Fruit fly (Drosophila melanogaster) whole organism, pupa: ENCODE results near the gene CG10481.

Source experiments
- CG10348 ChIP-seq: fragments of 200-800 bp; sonication (Bioruptor generic); IDR thresholded peaks from 2 replicates; pipeline ENCODE4 v1.3.6; 2022; ENCODE audit warnings: missing biosample characterization, missing genetic modification characterization
- CG12605 ChIP-seq: fragments of 200-800 bp; sonication (Bioruptor generic); IDR thresholded peaks from 2 replicates; pipeline ENCODE4 v1.3.6; 2022; ENCODE audit warnings: missing biosample characterization, missing genetic modification characterization
- CG13204 ChIP-seq: fragments of 200-800 bp; sonication (Bioruptor generic); optimal IDR thresholded peaks from 2 replicates; lab custom pipeline; 2018; ENCODE audit warnings: missing biosample characterization, mild to moderate bottlenecking, missing genetic modification characterization, moderate library complexity
- CG14655 ChIP-seq: fragments of 200-800 bp; sonication (Bioruptor generic); optimal IDR thresholded peaks from 3 replicates; lab custom pipeline; 2017; ENCODE audit warnings: mild to moderate bottlenecking, missing biosample characterization, missing genetic modification reagents, missing genetic modification characterization
- CG15710 ChIP-seq: fragments of 200-800 bp; sonication (Bioruptor generic); optimal IDR thresholded peaks from 2 replicates; lab custom pipeline; 2018; ENCODE audit warnings: missing biosample characterization, mild to moderate bottlenecking, missing genetic modification characterization, moderate library complexity
- CG17806 ChIP-seq: fragments of 200-800 bp; sonication (Bioruptor generic); optimal IDR thresholded peaks from 2 replicates; lab custom pipeline; 2018; ENCODE audit warnings: missing biosample characterization, mild to moderate bottlenecking, missing genetic modification characterization, moderate library complexity
- CG32121 ChIP-seq: fragments of 200-800 bp; sonication (Bioruptor generic); IDR thresholded peaks from 2 replicates; pipeline ENCODE4 v1.3.6; 2022; ENCODE audit warnings: missing biosample characterization, missing genetic modification characterization
- CG34367 ChIP-seq: fragments of 200-800 bp; sonication (Bioruptor generic); optimal IDR thresholded peaks from 2 replicates; lab custom pipeline; 2018; ENCODE audit warnings: missing biosample characterization, mild to moderate bottlenecking, missing genetic modification characterization
- CG4496 ChIP-seq: fragments of 200-800 bp; sonication (Bioruptor generic); IDR thresholded peaks from 3 replicates; pipeline ENCODE4 v1.3.6; 2022; ENCODE audit warnings: missing biosample characterization, missing genetic modification characterization
- CG8159 ChIP-seq: fragments of 200-800 bp; sonication (Bioruptor generic); optimal IDR thresholded peaks from 3 replicates; lab custom pipeline; 2018; ENCODE audit warnings: missing biosample characterization, mild to moderate bottlenecking, missing genetic modification characterization, moderate library complexity
- CG8301 ChIP-seq: fragments of 200-800 bp; sonication (Bioruptor generic); optimal IDR thresholded peaks from 2 replicates; lab custom pipeline; 2018; ENCODE audit warnings: missing biosample characterization, mild to moderate bottlenecking, missing genetic modification characterization
- CG9948 ChIP-seq: fragments of 200-800 bp; sonication (Bioruptor generic); optimal IDR thresholded peaks from 2 replicates; lab custom pipeline; 2018; ENCODE audit warnings: missing biosample characterization, mild to moderate bottlenecking, missing genetic modification characterization, moderate library complexity
- D1 ChIP-seq: fragments of 200-800 bp; sonication (Bioruptor generic); optimal IDR thresholded peaks from 2 replicates; lab custom pipeline; 2018; ENCODE audit warnings: missing biosample characterization, mild to moderate bottlenecking, missing genetic modification characterization, moderate library complexity
- EcR ChIP-seq: fragments of 200-800 bp; sonication (Bioruptor generic); optimal IDR thresholded peaks from 3 replicates; lab custom pipeline; 2019; ENCODE audit warnings: missing biosample characterization, missing genetic modification characterization, mild to moderate bottlenecking, moderate library complexity, missing genetic modification reagents
- Ets98B ChIP-seq: fragments of 200-800 bp; sonication (Bioruptor generic); IDR thresholded peaks from 2 replicates; pipeline ENCODE4 v1.3.6; 2022; ENCODE audit warnings: missing biosample characterization, missing genetic modification characterization
- Pif1A ChIP-seq: fragments of 200-800 bp; sonication (Bioruptor generic); optimal IDR thresholded peaks from 3 replicates; lab custom pipeline; 2016; ENCODE audit warnings: missing biosample characterization, missing genetic modification characterization
- Pif1B ChIP-seq: fragments of 200-800 bp; sonication (Bioruptor generic); optimal IDR thresholded peaks from 3 replicates; lab custom pipeline; 2016; ENCODE audit warnings: missing biosample characterization, missing genetic modification characterization
- Snoo ChIP-seq: fragments of 200-800 bp; sonication (Bioruptor generic); optimal IDR thresholded peaks from 3 replicates; lab custom pipeline; 2017; ENCODE audit warnings: missing biosample characterization, mild to moderate bottlenecking, missing genetic modification characterization, inconsistent platforms
- fd96Ca ChIP-seq: fragments of 200-800 bp; sonication (Bioruptor generic); IDR thresholded peaks from 3 replicates; pipeline ENCODE4 v1.3.6; 2022; ENCODE audit warnings: missing biosample characterization, missing genetic modification characterization
- gl ChIP-seq: fragments of 200-800 bp; sonication (Bioruptor generic); optimal IDR thresholded peaks from 2 replicates; lab custom pipeline; 2018; ENCODE audit warnings: missing biosample characterization, mild to moderate bottlenecking, missing genetic modification characterization
- rn ChIP-seq: fragments of 200-800 bp; sonication (Bioruptor generic); IDR thresholded peaks from 2 replicates; pipeline ENCODE4 v1.3.6; 2022; ENCODE audit warnings: missing biosample characterization, missing genetic modification characterization

The CG10481 gene

dm6 chr2L:19899498-19899897 is 7.1 kb upstream of the CG10481 start:
- TF ChIP-seq Ets98B (GFP tag; lab: Robert Waterston, UW) (peak; percentile 23; the same call in 1 of the 2 replicates), CG9948 (tag; lab: Kevin White, UChicago) (no peak), fd96Ca (GFP tag; lab: Robert Waterston, UW) (0 out of 3 replicates have a peak, but pooled peaks have one; percentile 7), gl (no peak), CG4496 (GFP tag; lab: Robert Waterston, UW) (peak; percentile 29; the same call in 1 of the 3 replicates), CG15710 (tag; lab: Kevin White, UChicago) (no peak), CG32121 (GFP tag; lab: Robert Waterston, UW) (no peak), EcR (GFP tag; lab: Kevin White, UChicago) (no peak), D1 (no peak), Snoo (no peak), CG14655 (GFP tag; lab: Kevin White, UChicago) (peak; percentile 58), rn (GFP tag; lab: Robert Waterston, UW) (no peak), Pif1B (no peak), CG12605 (no peak), CG10348 (GFP tag; lab: Robert Waterston, UW) (no peak), CG13204 (no peak), CG8159 (no peak), CG8301 (tag; lab: Kevin White, UChicago) (peak; percentile 48), CG17806 (no peak), CG34367 (tag; lab: Kevin White, UChicago) (no peak), Pif1A (no peak)

dm6 chr2L:19898540-19899300 is 6.4 kb upstream of the CG10481 start:
- peak; percentile 16 for TF ChIP-seq CG14655 (GFP tag; lab: Kevin White, UChicago)
- no peak for TF ChIP-seq CG9948 (tag; lab: Kevin White, UChicago)
- TF ChIP-seq, all 21 proteins: peak for 1

dm6 chr2L:19897027-19897426 is 4.7 kb upstream of the CG10481 start:
- TF ChIP-seq CG8159 (no peak), Snoo (no peak), EcR (GFP tag; lab: Kevin White, UChicago) (no peak), CG14655 (GFP tag; lab: Kevin White, UChicago) (no peak), CG32121 (GFP tag; lab: Robert Waterston, UW) (no peak), CG13204 (no peak), CG15710 (tag; lab: Kevin White, UChicago) (no peak), rn (GFP tag; lab: Robert Waterston, UW) (no peak), CG9948 (tag; lab: Kevin White, UChicago) (no peak), CG34367 (tag; lab: Kevin White, UChicago) (no peak), Pif1A (no peak), Ets98B (GFP tag; lab: Robert Waterston, UW) (no peak), CG10348 (GFP tag; lab: Robert Waterston, UW) (no peak), CG8301 (tag; lab: Kevin White, UChicago) (no peak), fd96Ca (GFP tag; lab: Robert Waterston, UW) (no peak), CG12605 (no peak), CG4496 (GFP tag; lab: Robert Waterston, UW) (no peak), D1 (no peak), CG17806 (no peak), Pif1B (no peak)
- TF ChIP-seq, all 21 proteins: peak for 0

- TF ChIP-seq CG34367 (tag; lab: Kevin White, UChicago) = peak; percentile 76
- TF ChIP-seq CG4496 (GFP tag; lab: Robert Waterston, UW) = no peak; the same call in 1 of the 3 replicates
- TF ChIP-seq CG17806 = peak; percentile 82
- TF ChIP-seq gl = peak; percentile 26
- TF ChIP-seq CG15710 (tag; lab: Kevin White, UChicago) = peak; percentile 86
- peak; percentile 32; the same call in 1 of the 2 replicates for TF ChIP-seq Ets98B (GFP tag; lab: Robert Waterston, UW)
- peak; percentile 76 for TF ChIP-seq Pif1A
- TF ChIP-seq D1 = peak; percentile 86
- peak; percentile 42 for TF ChIP-seq CG13204
- TF ChIP-seq EcR (GFP tag; lab: Kevin White, UChicago) = no peak
- TF ChIP-seq fd96Ca (GFP tag; lab: Robert Waterston, UW) = peak; percentile 43; the same call in 1 of the 3 replicates
- TF ChIP-seq Pif1B = peak; percentile 75
- TF ChIP-seq Snoo = peak; percentile 75
- TF ChIP-seq CG9948 (tag; lab: Kevin White, UChicago) = peak; percentile 87
- TF ChIP-seq CG32121 (GFP tag; lab: Robert Waterston, UW) = peak; percentile 31; the same call in 1 of the 2 replicates
- TF ChIP-seq CG8159 = peak; percentile 91
- no peak for TF ChIP-seq rn (GFP tag; lab: Robert Waterston, UW)
- peak; percentile 44; the same call in 1 of the 2 replicates for TF ChIP-seq CG12605
- no peak for TF ChIP-seq CG10348 (GFP tag; lab: Robert Waterston, UW)
- TF ChIP-seq CG14655 (GFP tag; lab: Kevin White, UChicago) = peak; percentile 94
- peak; percentile 74 for TF ChIP-seq CG8301 (tag; lab: Kevin White, UChicago)
Measured at dm6 chr2L:19895526-19896185, 3.3 kb upstream of the CG10481 start.

- no peak for TF ChIP-seq Pif1B
- peak; percentile 32 for TF ChIP-seq CG17806
- no peak for TF ChIP-seq D1
- peak; percentile 7 for TF ChIP-seq CG8301 (tag; lab: Kevin White, UChicago)
- no peak for TF ChIP-seq rn (GFP tag; lab: Robert Waterston, UW)
- TF ChIP-seq gl = no peak
- no peak for TF ChIP-seq Pif1A
- no peak for TF ChIP-seq CG4496 (GFP tag; lab: Robert Waterston, UW)
- TF ChIP-seq Snoo = no peak
- TF ChIP-seq CG9948 (tag; lab: Kevin White, UChicago) = peak; percentile 13
- TF ChIP-seq fd96Ca (GFP tag; lab: Robert Waterston, UW) = no peak
- TF ChIP-seq CG8159 = no peak
- peak; percentile 10; the same call in 1 of the 2 replicates for TF ChIP-seq CG32121 (GFP tag; lab: Robert Waterston, UW)
- TF ChIP-seq CG34367 (tag; lab: Kevin White, UChicago) = no peak
- no peak for TF ChIP-seq CG15710 (tag; lab: Kevin White, UChicago)
- TF ChIP-seq CG13204 = no peak
Measured at dm6 chr2L:19894826-19895225, 2.5 kb upstream of the CG10481 start.
